Worm (Caenorhabditis elegans) whole organism, L3 larva: ENCODE results near the gene ZK546.19.

Experiments
- nhr-28 ChIP-seq: fragments of 150-350 bp; optimal IDR thresholded peaks from 2 replicates; lab custom pipeline; 2014; ENCODE audit warnings: missing biosample characterization, missing genetic modification characterization
- nhr-77 ChIP-seq: fragments of 150-350 bp; optimal IDR thresholded peaks from 2 replicates; lab custom pipeline; 2014; ENCODE audit warnings: missing biosample characterization, missing genetic modification characterization

DNA sequence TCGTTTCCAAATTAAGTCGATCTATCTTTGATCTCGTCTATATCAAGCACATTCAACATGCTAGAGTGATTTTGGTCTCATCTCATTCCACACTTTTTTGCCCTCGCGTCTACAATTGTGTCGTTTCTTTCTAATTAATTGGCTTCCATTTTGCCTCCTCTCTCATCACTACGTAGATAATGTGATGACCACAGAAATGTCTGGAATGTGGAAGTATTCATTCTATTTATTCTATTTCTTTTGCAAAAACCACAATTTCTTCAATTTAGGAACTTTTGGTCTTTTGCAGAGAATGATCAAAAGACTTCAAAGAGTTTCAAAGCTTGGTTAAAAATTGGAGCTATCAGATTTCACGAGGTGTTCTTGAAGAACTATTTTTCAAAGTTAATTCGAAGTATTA is 26.0 kb upstream of the ZK546.19 start:
- TF ChIP-seq nhr-28 (tag; lab: Kevin White, UChicago) (no peak), nhr-77 (no peak)
